Worm (Caenorhabditis elegans) whole organism, L4 larva: ENCODE measurements around the gene srp-6.
A peak's percentile ranks its signal among the peaks of the same experiment; 100 is the strongest.

Source experiments
- F10B5.3 ChIP-seq: sonication (generic microtip); optimal IDR thresholded peaks from 2 replicates; lab custom pipeline; 2016; ENCODE audit warnings: mild to moderate bottlenecking, missing genetic modification characterization, missing compliant biosample characterization
- F49E8.2 ChIP-seq: sonication (generic microtip); optimal IDR thresholded peaks from 2 replicates; lab custom pipeline; 2016; ENCODE audit warnings: missing compliant biosample characterization, mild to moderate bottlenecking, missing genetic modification characterization, borderline replicate concordance
- T20F7.1 ChIP-seq: fragments of 200-800 bp; sonication (Bioruptor generic); optimal IDR thresholded peaks from 2 replicates; lab custom pipeline; 2018; ENCODE audit warnings: mild to moderate bottlenecking, missing genetic modification characterization, missing compliant biosample characterization
- T26A8.4 ChIP-seq: fragments of 200-800 bp; sonication (Bioruptor generic); IDR thresholded peaks from 2 replicates; pipeline ENCODE4 v1.3.6; 2022; ENCODE audit warnings: missing genetic modification characterization, missing compliant biosample characterization
- Y105C5A.15 ChIP-seq: fragments of 200-800 bp; sonication (Bioruptor generic); IDR thresholded peaks from 2 replicates; pipeline ENCODE4 v1.3.6; 2022; ENCODE audit warnings: missing genetic modification characterization, missing compliant biosample characterization
- Y5F2A.4 ChIP-seq: fragments of 200-800 bp; sonication (Bioruptor generic); optimal IDR thresholded peaks from 2 replicates; lab custom pipeline; 2018; ENCODE audit warnings: mild to moderate bottlenecking, missing genetic modification characterization, missing compliant biosample characterization
- Y75B8A.6 ChIP-seq: fragments of 200-800 bp; sonication (Bioruptor generic); IDR thresholded peaks from 2 replicates; pipeline ENCODE4 v1.3.6; 2022; ENCODE audit warnings: missing genetic modification reagents, missing genetic modification characterization, missing compliant biosample characterization
- ZK337.2 ChIP-seq: fragments of 200-800 bp; sonication (Bioruptor generic); IDR thresholded peaks from 2 replicates; pipeline ENCODE4 v1.3.6; 2022; ENCODE audit warnings: missing genetic modification reagents, missing genetic modification characterization, missing compliant biosample characterization
- aha-1 ChIP-seq: fragments of 150-350 bp; peaks from one replicate; lab custom pipeline; 2014; ENCODE audit warnings: missing biosample characterization, missing genetic modification characterization
- aly-2 ChIP-seq: sonication (generic microtip); optimal IDR thresholded peaks from 2 replicates; lab custom pipeline; 2018; ENCODE audit warnings: missing biosample characterization, missing genetic modification characterization
- ama-1 ChIP-seq: fragments of 150-350 bp; optimal IDR thresholded peaks from 2 replicates; lab custom pipeline; 2014; ENCODE audit warnings: inconsistent platforms, mixed read lengths
- attf-4 ChIP-seq: sonication (generic microtip); optimal IDR thresholded peaks from 3 replicates; lab custom pipeline; 2017; ENCODE audit warnings: missing biosample characterization, missing genetic modification characterization
- ctbp-1 ChIP-seq: fragments of 200-800 bp; sonication (Bioruptor generic); IDR thresholded peaks from 2 replicates; pipeline ENCODE4 v1.3.6; 2022; ENCODE audit warnings: missing genetic modification reagents, missing genetic modification characterization, missing compliant biosample characterization
- daf-12 ChIP-seq: fragments of 150-350 bp; optimal IDR thresholded peaks from 2 replicates; lab custom pipeline; 2014; ENCODE audit warnings: missing biosample characterization, missing genetic modification reagents, missing genetic modification characterization
- daf-8 ChIP-seq: fragments of 200-800 bp; sonication (Bioruptor generic); IDR thresholded peaks from 2 replicates; pipeline ENCODE4 v1.3.6; 2022; ENCODE audit warnings: missing genetic modification characterization, missing compliant biosample characterization
- dmd-6 ChIP-seq: fragments of 200-800 bp; sonication (Bioruptor generic); IDR thresholded peaks from 2 replicates; pipeline ENCODE4 v1.3.6; 2022; ENCODE audit warnings: missing genetic modification reagents, missing genetic modification characterization, missing compliant biosample characterization
- dmd-8 ChIP-seq: fragments of 200-800 bp; sonication (Bioruptor generic); IDR thresholded peaks from 2 replicates; pipeline ENCODE4 v1.3.6; 2022; ENCODE audit warnings: missing genetic modification characterization, missing compliant biosample characterization
- dmd-9 ChIP-seq: fragments of 200-800 bp; sonication (Bioruptor generic); IDR thresholded peaks from 2 replicates; pipeline ENCODE4 v1.3.6; 2022; ENCODE audit warnings: missing genetic modification reagents, missing genetic modification characterization, missing compliant biosample characterization
- dpl-1 ChIP-seq: fragments of 150-350 bp; optimal IDR thresholded peaks from 2 replicates; lab custom pipeline; 2014; ENCODE audit warnings: missing biosample characterization, missing genetic modification reagents, missing genetic modification characterization
- dve-1 ChIP-seq: sonication (generic microtip); optimal IDR thresholded peaks from 2 replicates; lab custom pipeline; 2017; ENCODE audit warnings: antibody characterized with exemption, mild to moderate bottlenecking, missing genetic modification characterization, missing compliant biosample characterization; ENCODE audit not compliant: insufficient read depth
- fkh-10 ChIP-seq: fragments of 150-350 bp; optimal IDR thresholded peaks from 2 replicates; lab custom pipeline; 2014; ENCODE audit warnings: missing biosample characterization, missing genetic modification reagents, missing genetic modification characterization
- hif-1 ChIP-seq, 2 experiments: sonication (generic microtip); optimal IDR thresholded peaks; 2 replicates each; lab custom pipeline; 2016 to 2017; ENCODE audit warnings: missing compliant biosample characterization in 2 of 2, missing genetic modification characterization in 2 of 2, missing genetic modification reagents in 2 of 2, missing genotype in 2 of 2, mild to moderate bottlenecking in 1 of 2
- hlh-30 ChIP-seq: sonication (generic microtip); optimal IDR thresholded peaks from 2 replicates; lab custom pipeline; 2017; ENCODE audit warnings: antibody characterized with exemption, mild to moderate bottlenecking, missing genetic modification characterization, missing compliant biosample characterization; ENCODE audit not compliant: insufficient read depth
- lin-1 ChIP-seq: fragments of 200-800 bp; sonication (Bioruptor generic); IDR thresholded peaks from 2 replicates; pipeline ENCODE4 v1.3.6; 2022; ENCODE audit warnings: missing genetic modification reagents, missing genetic modification characterization, missing compliant biosample characterization
- lin-39 ChIP-seq: fragments of 150-350 bp; optimal IDR thresholded peaks from 2 replicates; lab custom pipeline; 2014; ENCODE audit warnings: missing biosample characterization, missing genetic modification reagents, missing genetic modification characterization
- lir-3 ChIP-seq: sonication (generic microtip); optimal IDR thresholded peaks from 2 replicates; lab custom pipeline; 2016; ENCODE audit warnings: mild to moderate bottlenecking, missing genetic modification characterization, missing compliant biosample characterization
- mdl-1 ChIP-seq, 2 experiments: fragments of 150-350 bp in 1 of 2; sonication (generic microtip) in 1 of 2; optimal IDR thresholded peaks; 2 replicates each; lab custom pipeline; 2014 to 2017; ENCODE audit warnings: missing biosample characterization in 2 of 2, missing genetic modification characterization in 2 of 2
- mxl-2 ChIP-seq: fragments of 200-800 bp; sonication (Bioruptor generic); conservative IDR thresholded peaks from 2 replicates; pipeline ENCODE4 v1.3.6; 2022; ENCODE audit warnings: missing genetic modification reagents, missing genetic modification characterization, missing compliant biosample characterization
- mxl-3 ChIP-seq: fragments of 200-800 bp; sonication (Bioruptor generic); optimal IDR thresholded peaks from 2 replicates; lab custom pipeline; 2018; ENCODE audit warnings: mild to moderate bottlenecking, missing genetic modification characterization, missing compliant biosample characterization
- nhr-11 ChIP-seq: fragments of 150-350 bp; optimal IDR thresholded peaks from 2 replicates; lab custom pipeline; 2014; ENCODE audit warnings: missing biosample characterization, missing genetic modification characterization
- nhr-237 ChIP-seq: sonication (generic microtip); optimal IDR thresholded peaks from 2 replicates; lab custom pipeline; 2017; ENCODE audit warnings: missing biosample characterization, missing genetic modification characterization
- nhr-41 ChIP-seq: fragments of 200-800 bp; sonication (Bioruptor generic); IDR thresholded peaks from 2 replicates; pipeline ENCODE4 v1.3.6; 2022; ENCODE audit warnings: missing genetic modification reagents, missing genetic modification characterization, missing compliant biosample characterization
- nhr-76 ChIP-seq: fragments of 150-350 bp; optimal IDR thresholded peaks from 2 replicates; lab custom pipeline; 2014; ENCODE audit warnings: missing biosample characterization, missing genetic modification characterization
- pqm-1 ChIP-seq: sonication (generic microtip); optimal IDR thresholded peaks from 2 replicates; lab custom pipeline; 2017; ENCODE audit warnings: missing biosample characterization, missing genetic modification characterization
- saeg-2 ChIP-seq: fragments of 200-800 bp; sonication (Bioruptor generic); IDR thresholded peaks from 2 replicates; pipeline ENCODE4 v1.3.6; 2022; ENCODE audit warnings: missing genetic modification reagents, missing genetic modification characterization, missing compliant biosample characterization
- sdz-12 ChIP-seq: fragments of 200-800 bp; sonication (Bioruptor generic); optimal IDR thresholded peaks from 2 replicates; lab custom pipeline; 2018; ENCODE audit warnings: mild to moderate bottlenecking, missing genetic modification characterization, missing compliant biosample characterization
- skn-1 ChIP-seq: fragments of 150-350 bp; optimal IDR thresholded peaks from 2 replicates; lab custom pipeline; 2014; ENCODE audit warnings: missing biosample characterization, missing genetic modification characterization
- spr-1 ChIP-seq: sonication (generic microtip); optimal IDR thresholded peaks from 2 replicates; lab custom pipeline; 2016; ENCODE audit warnings: mild to moderate bottlenecking, missing genetic modification characterization, missing compliant biosample characterization
- spr-3 ChIP-seq: fragments of 200-800 bp; sonication (Bioruptor generic); optimal IDR thresholded peaks from 2 replicates; lab custom pipeline; 2018; ENCODE audit warnings: mild to moderate bottlenecking, missing genetic modification characterization, missing compliant biosample characterization
- tra-1 ChIP-seq: fragments of 200-800 bp; sonication (Bioruptor generic); IDR thresholded peaks from 2 replicates; pipeline ENCODE4 v1.3.6; 2022; ENCODE audit warnings: missing genetic modification reagents, missing genetic modification characterization, missing compliant biosample characterization
- vab-7 ChIP-seq: fragments of 200-800 bp; sonication (Bioruptor generic); IDR thresholded peaks from 2 replicates; pipeline ENCODE4 v1.3.6; 2022; ENCODE audit warnings: missing genetic modification reagents, missing genetic modification characterization, missing compliant biosample characterization
- ztf-11 ChIP-seq: fragments of 150-350 bp; optimal IDR thresholded peaks from 2 replicates; lab custom pipeline; 2014; ENCODE audit warnings: missing biosample characterization, missing genetic modification characterization
- ztf-7 ChIP-seq: fragments of 150-350 bp; optimal IDR thresholded peaks from 2 replicates; lab custom pipeline; 2014; ENCODE audit warnings: missing biosample characterization, missing genetic modification characterization

The srp-6 gene

ce11 chrV:7391933-7392332, 6.0 kb upstream of the srp-6 start, which contains the start of gene fbxa-105 (continued):
- no peak for TF ChIP-seq mxl-2
- no peak for TF ChIP-seq lin-39 (tag; lab: Kevin White, UChicago)
- no peak for TF ChIP-seq fkh-10
- no peak for TF ChIP-seq T20F7.1
- no peak for TF ChIP-seq Y5F2A.4 (GFP tag; lab: Kevin White, UChicago)
- no peak for TF ChIP-seq dmd-8

DNA sequence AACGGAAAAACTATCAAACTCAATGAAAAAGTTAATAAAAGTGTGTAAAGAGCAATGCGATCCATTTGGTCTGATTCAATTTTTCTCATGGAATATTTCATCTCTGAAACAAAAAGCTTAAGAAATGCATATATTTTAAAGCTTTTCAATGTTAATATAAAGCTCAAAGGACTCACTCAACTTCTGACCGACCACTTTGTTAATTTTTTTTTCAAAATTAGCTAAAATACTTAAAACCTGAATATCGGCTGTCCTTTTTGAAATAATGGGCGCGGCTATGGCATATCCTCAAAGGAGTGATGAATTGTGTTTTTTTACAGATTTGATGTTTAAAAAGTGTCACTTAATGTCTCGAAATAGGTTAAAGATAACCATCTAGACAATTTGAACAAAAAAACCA, 3.9 kb upstream of the srp-6 start, which contains the start of gene C02H6.1:
Gene C02H6.1 (minus strand): TSS at position 101 of the 400 bp plus-strand sequence.
- TF ChIP-seq Y105C5A.15 (GFP tag; lab: Robert Waterston, UW) (no peak), spr-1 (tag; lab: Kevin White, UChicago) (no peak), hif-1 (tag; optimal IDR thresholded peaks at IDR 0.05; lab: Kevin White, UChicago) (no peak), vab-7 (GFP tag; lab: Robert Waterston, UW) (no peak), mdl-1 (tag; optimal IDR thresholded peaks at IDR 0.05; lab: Kevin White, UChicago) (no peak), dmd-9 (no peak), spr-3 (GFP tag; lab: Kevin White, UChicago) (no peak), nhr-11 (tag; lab: Kevin White, UChicago) (no peak), ztf-11 (tag; lab: Kevin White, UChicago) (no peak), aly-2 (tag; lab: Kevin White, UChicago) (no peak), mxl-3 (GFP tag; lab: Kevin White, UChicago) (no peak), pqm-1 (tag; lab: Kevin White, UChicago) (no peak), ama-1 (no peak), F10B5.3 (no peak), tra-1 (no peak), lin-1 (GFP tag; lab: Robert Waterston, UW) (no peak), ztf-7 (no peak), nhr-41 (GFP tag; lab: Robert Waterston, UW) (no peak)

- TF ChIP-seq pqm-1 (tag; lab: Kevin White, UChicago), result no peak
- no peak for TF ChIP-seq T26A8.4 (GFP tag; lab: Robert Waterston, UW)
- TF ChIP-seq ZK337.2 (GFP tag; lab: Robert Waterston, UW), result no peak
- no peak for TF ChIP-seq nhr-11 (tag; lab: Kevin White, UChicago)
- no peak for TF ChIP-seq skn-1 (tag; lab: Kevin White, UChicago)
- TF ChIP-seq vab-7 (GFP tag; lab: Robert Waterston, UW), result no peak
- TF ChIP-seq F49E8.2 (tag; lab: Kevin White, UChicago), result no peak
- TF ChIP-seq mdl-1 (tag; optimal IDR thresholded peaks at IDR 0.05; lab: Kevin White, UChicago), result no peak
- no peak for TF ChIP-seq spr-3 (GFP tag; lab: Kevin White, UChicago)
- no peak for TF ChIP-seq nhr-237 (tag; lab: Kevin White, UChicago)
- no peak for TF ChIP-seq nhr-76 (tag; lab: Kevin White, UChicago)
- TF ChIP-seq daf-12, result no peak
- TF ChIP-seq ctbp-1 (GFP tag; lab: Robert Waterston, UW), result no peak
- no peak for TF ChIP-seq hlh-30 (tag; lab: Kevin White, UChicago)
- no peak for TF ChIP-seq dmd-6 (GFP tag; lab: Robert Waterston, UW)
- TF ChIP-seq sdz-12, result no peak
- no peak for TF ChIP-seq Y75B8A.6 (GFP tag; lab: Robert Waterston, UW)
- no peak for TF ChIP-seq saeg-2
Measured at ce11 chrV:7387755-7388154, 1.9 kb upstream of the srp-6 start, which contains the start of gene C02H6.3. C02H6.3 (minus strand) TSS chrV:7387855.

DNA sequence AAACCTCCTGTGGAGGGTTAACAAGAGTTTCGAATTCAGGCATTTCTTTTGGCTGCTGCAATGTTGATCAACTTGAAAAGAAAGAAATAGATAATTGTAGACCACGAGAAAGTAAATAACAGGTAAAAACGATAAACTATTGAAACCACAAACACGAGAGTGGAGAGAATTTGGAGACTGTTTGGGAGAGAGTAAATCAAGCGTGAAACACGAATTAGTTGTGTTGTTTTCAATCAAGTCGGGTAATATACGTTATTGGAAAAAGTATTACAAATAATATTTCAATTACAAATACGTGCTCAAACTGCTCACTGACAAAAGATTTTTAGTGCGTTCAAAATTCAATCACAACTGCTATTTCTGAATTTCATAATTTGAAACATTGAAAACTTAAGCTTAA, 4.9 kb downstream of the srp-6 start, which contains the start of gene C03G6.17:
Gene C03G6.17 (minus strand): TSS at position 101 of the 400 bp plus-strand sequence.
- TF ChIP-seq aha-1 (tag; lab: Kevin White, UChicago), result peak; percentile 22
- no peak for TF ChIP-seq attf-4 (tag; lab: Kevin White, UChicago)
- no peak for TF ChIP-seq dve-1 (tag; lab: Kevin White, UChicago)
- no peak for TF ChIP-seq lir-3
- TF ChIP-seq dpl-1, result no peak
- no peak for TF ChIP-seq daf-8 (GFP tag; lab: Robert Waterston, UW)
